Worm (Caenorhabditis elegans): ENCODE data around the gene del-7.

- TF ChIP-seq nhr-11 (tag; optimal IDR thresholded peaks at IDR 0.05) (no peak), unc-42 (tag; optimal IDR thresholded peaks at IDR 0.05) (no peak), sox-4 (tag; optimal IDR thresholded peaks at IDR 0.05) (no peak), pqm-1 (tag; optimal IDR thresholded peaks at IDR 0.05) (no peak), pha-4 (tag; optimal IDR thresholded peaks at IDR 0.05) (no peak), ceh-6 (GFP tag; optimal IDR thresholded peaks at IDR 0.05) (no peak), ztf-16 (tag; optimal IDR thresholded peaks at IDR 0.05) (no peak), eyg-1 (tag; optimal IDR thresholded peaks at IDR 0.05) (no peak), ceh-9 (tag; optimal IDR thresholded peaks at IDR 0.05) (no peak), nfya-1 (tag; optimal IDR thresholded peaks at IDR 0.05) (no peak), elt-2 (tag; optimal IDR thresholded peaks at IDR 0.05) (no peak), hlh-13 (GFP tag; optimal IDR thresholded peaks at IDR 0.05) (no peak), nhr-232 (tag; optimal IDR thresholded peaks at IDR 0.05) (no peak), elt-4 (tag; optimal IDR thresholded peaks at IDR 0.05) (no peak)
Measured at ce11 chrIV:7728402-7728963, 31.7 kb upstream of the del-7 start, which contains the start of gene sucg-1.

All from whole organism, late embryonic.